Fruit fly (Drosophila melanogaster): ENCODE results near the gene CG13667.

DNA sequence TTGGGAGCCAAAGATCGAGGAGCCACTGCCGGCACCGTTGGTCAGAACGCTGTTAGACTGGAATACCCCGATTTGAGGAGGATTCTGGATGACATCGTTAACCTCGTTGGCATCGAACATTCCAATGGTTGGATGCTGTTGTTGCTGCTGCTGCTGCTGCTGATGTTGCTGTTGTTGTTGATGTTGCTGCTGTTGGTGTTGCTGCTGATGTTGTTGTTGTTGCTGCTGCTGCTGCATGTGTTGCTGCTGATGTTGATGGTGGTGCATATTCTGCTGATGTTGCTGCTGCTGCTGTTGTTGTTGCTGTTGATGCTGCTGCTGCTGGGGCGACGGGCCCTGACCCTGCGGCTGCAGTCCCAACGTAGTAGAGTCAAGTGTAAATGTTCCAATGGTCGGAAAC, 32.3 kb downstream of the CG13667 start:
- TF ChIP-seq HLH106 (tag; optimal IDR thresholded peaks at IDR 0.05) (no peak), h (GFP tag; optimal IDR thresholded peaks at IDR 0.05) (no peak), Myc (optimal IDR thresholded peaks at IDR 0.05) (no peak), fru (GFP tag; optimal IDR thresholded peaks at IDR 0.05) (no peak), N (GFP tag; optimal IDR thresholded peaks at IDR 0.05) (no peak), Mio (GFP tag; optimal IDR thresholded peaks at IDR 0.05) (no peak), Vsx2 (GFP tag; optimal IDR thresholded peaks at IDR 0.05; ENCODE audit: partially characterized antibody) (no peak), Abd-B (GFP tag; optimal IDR thresholded peaks at IDR 0.05) (no peak), CG9705 (GFP tag; optimal IDR thresholded peaks at IDR 0.05) (no peak), CG32264 (GFP tag; optimal IDR thresholded peaks at IDR 0.05) (no peak), jim (GFP tag; optimal IDR thresholded peaks at IDR 0.05) (no peak)

Data from whole organism, wandering third instar larva.